Fruit fly (Drosophila melanogaster) S2 (cell line): ENCODE data around the gene disco-r.

ENCODE experiments used
- CG8478 ChIP-seq: fragments of >200 bp; optimal IDR thresholded peaks from 2 replicates; lab custom pipeline; 2018
- CTCF ChIP-seq, 2 experiments: fragments of >200 bp; optimal IDR thresholded peaks; 2 replicates each; lab custom pipeline; 2018

DNA sequence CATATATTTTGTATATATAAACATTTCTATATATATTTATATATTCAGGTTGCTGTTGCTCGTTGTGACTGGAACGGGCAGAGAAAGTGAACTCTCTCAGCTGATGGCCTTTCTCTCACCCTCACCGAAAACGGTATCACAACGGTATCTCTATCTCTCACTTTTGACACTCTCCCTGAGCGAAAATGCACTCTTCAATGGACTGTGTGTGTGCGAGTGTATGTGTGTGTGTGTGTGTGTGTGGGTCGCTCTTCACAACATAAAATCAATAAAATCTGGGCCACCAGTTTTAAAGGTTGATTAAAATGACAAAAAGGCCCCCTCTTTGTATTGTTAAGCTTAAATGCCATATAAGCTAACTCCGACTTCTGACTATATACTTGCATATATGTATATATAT lies 61.3 kb downstream of the disco-r start:
- no peak for TF ChIP-seq CTCF (optimal IDR thresholded peaks at IDR 0.05; lab: Kevin White, UChicago)
- no peak for TF ChIP-seq CG8478 (lab: Kevin White, UChicago)
